Worm (Caenorhabditis elegans) whole organism, L2 larva: ENCODE data around the gene srj-4.
"Not testable (repeated sequence)": the region's sequence is repeated elsewhere in the genome, so short reads cannot be mapped to it uniquely, and the experiment has no call there.

Experiments
- R02D3.7 ChIP-seq: fragments of 150-350 bp; optimal IDR thresholded peaks from 2 replicates; lab custom pipeline; 2014; ENCODE audit warnings: missing biosample characterization, missing genetic modification characterization
- alr-1 ChIP-seq: fragments of 150-350 bp; optimal IDR thresholded peaks from 2 replicates; lab custom pipeline; 2014; ENCODE audit warnings: missing biosample characterization, missing genetic modification characterization
- blmp-1 ChIP-seq: sonication (generic microtip); optimal IDR thresholded peaks from 2 replicates; lab custom pipeline; 2017; ENCODE audit warnings: missing genetic modification characterization, mild to moderate bottlenecking, missing compliant biosample characterization, antibody characterized with exemption, moderate library complexity; ENCODE audit not compliant: insufficient read depth
- ceh-82 ChIP-seq: fragments of 150-350 bp; optimal IDR thresholded peaks from 2 replicates; lab custom pipeline; 2014; ENCODE audit warnings: missing biosample characterization, missing genetic modification characterization
- crh-2 ChIP-seq: sonication (generic microtip); optimal IDR thresholded peaks from 2 replicates; lab custom pipeline; 2017; ENCODE audit warnings: missing biosample characterization, missing genetic modification characterization
- dmd-4 ChIP-seq: sonication (generic microtip); optimal IDR thresholded peaks from 2 replicates; lab custom pipeline; 2017; ENCODE audit warnings: missing biosample characterization, missing genetic modification characterization
- egl-27 ChIP-seq: sonication (generic microtip); optimal IDR thresholded peaks from 3 replicates; lab custom pipeline; 2017; ENCODE audit warnings: missing biosample characterization, missing genetic modification reagents, missing genetic modification characterization
- elt-1 ChIP-seq: fragments of 150-350 bp; optimal IDR thresholded peaks from 2 replicates; lab custom pipeline; 2014; ENCODE audit warnings: missing biosample characterization, missing genetic modification characterization
- elt-3 ChIP-seq: sonication (generic microtip); optimal IDR thresholded peaks from 2 replicates; lab custom pipeline; 2017; ENCODE audit warnings: missing biosample characterization, missing genetic modification characterization
- fos-1 ChIP-seq: fragments of 150-350 bp; optimal IDR thresholded peaks from 2 replicates; lab custom pipeline; 2014; ENCODE audit warnings: missing biosample characterization, missing genetic modification characterization
- lin-11 ChIP-seq: fragments of 150-350 bp; sonication (generic microtip); optimal IDR thresholded peaks from 2 replicates; lab custom pipeline; 2014; ENCODE audit warnings: missing biosample characterization, missing genetic modification characterization, inconsistent platforms, mixed read lengths
- lin-13 ChIP-seq: fragments of 150-350 bp; optimal IDR thresholded peaks from 2 replicates; lab custom pipeline; 2014; ENCODE audit warnings: missing biosample characterization, missing genetic modification reagents, missing genetic modification characterization
- lsy-2 ChIP-seq, 2 experiments: fragments of 150-350 bp in 1 of 2; sonication (generic microtip) in 1 of 2; optimal IDR thresholded peaks; 2 replicates each; lab custom pipeline; 2014 to 2017; ENCODE audit warnings: missing biosample characterization in 2 of 2, missing genetic modification characterization in 2 of 2
- mab-5 ChIP-seq: fragments of 150-350 bp; optimal IDR thresholded peaks from 2 replicates; lab custom pipeline; 2014; ENCODE audit warnings: missing biosample characterization, missing genetic modification characterization
- mdl-1 ChIP-seq, 2 experiments: fragments of 150-350 bp in 1 of 2; sonication (generic microtip) in 1 of 2; optimal IDR thresholded peaks; 2 replicates each; lab custom pipeline; 2017; ENCODE audit warnings: missing biosample characterization in 2 of 2, missing genetic modification characterization in 2 of 2
- nhr-10 ChIP-seq: sonication (generic microtip); optimal IDR thresholded peaks from 2 replicates; lab custom pipeline; 2017; ENCODE audit warnings: missing biosample characterization, missing genetic modification characterization
- nhr-12 ChIP-seq: fragments of 150-350 bp; optimal IDR thresholded peaks from 2 replicates; lab custom pipeline; 2014; ENCODE audit warnings: missing biosample characterization, missing genetic modification characterization
- nhr-129 ChIP-seq: fragments of 150-350 bp; optimal IDR thresholded peaks from 2 replicates; lab custom pipeline; 2014; ENCODE audit warnings: missing biosample characterization, missing genetic modification characterization
- nhr-25 ChIP-seq: fragments of 150-350 bp; sonication (generic microtip); optimal IDR thresholded peaks from 3 replicates; lab custom pipeline; 2014; ENCODE audit warnings: missing biosample characterization, missing genetic modification characterization
- nhr-77 ChIP-seq: fragments of 150-350 bp; optimal IDR thresholded peaks from 2 replicates; lab custom pipeline; 2014; ENCODE audit warnings: missing biosample characterization, missing genetic modification characterization
- peb-1 ChIP-seq: fragments of 150-350 bp; optimal IDR thresholded peaks from 2 replicates; lab custom pipeline; 2014; ENCODE audit warnings: missing biosample characterization, missing genetic modification characterization
- skn-1 ChIP-seq: sonication (generic microtip); optimal IDR thresholded peaks from 2 replicates; lab custom pipeline; 2017; ENCODE audit warnings: missing biosample characterization, missing genetic modification characterization
- sma-3 ChIP-seq: sonication (generic microtip); optimal IDR thresholded peaks from 2 replicates; lab custom pipeline; 2016; ENCODE audit warnings: missing genetic modification reagents, missing genetic modification characterization, missing compliant biosample characterization
- sma-9 ChIP-seq, 2 experiments: fragments of 150-350 bp in 1 of 2; sonication (generic microtip) in 1 of 2; optimal IDR thresholded peaks; 2 replicates each; lab custom pipeline; 2014 to 2016; ENCODE audit warnings: missing genetic modification characterization in 2 of 2, mild to moderate bottlenecking in 1 of 2, missing biosample characterization in 1 of 2, missing compliant biosample characterization in 1 of 2, missing genetic modification reagents in 1 of 2, moderate library complexity in 1 of 2
- snpc-4 ChIP-seq: fragments of 150-350 bp; optimal IDR thresholded peaks from 2 replicates; lab custom pipeline; 2014; ENCODE audit warnings: missing biosample characterization, missing genetic modification characterization
- unc-39 ChIP-seq: fragments of 150-350 bp; optimal IDR thresholded peaks from 2 replicates; lab custom pipeline; 2014; ENCODE audit warnings: missing biosample characterization, missing genetic modification characterization
- unc-55 ChIP-seq: fragments of 150-350 bp; sonication (generic microtip); optimal IDR thresholded peaks from 3 replicates; lab custom pipeline; 2014; ENCODE audit warnings: missing biosample characterization, missing genetic modification reagents, missing genetic modification characterization
- unc-62 ChIP-seq: fragments of 150-350 bp; optimal IDR thresholded peaks from 2 replicates; lab custom pipeline; 2014; ENCODE audit warnings: missing biosample characterization, missing genetic modification reagents, missing genetic modification characterization
- zag-1 ChIP-seq: fragments of 150-350 bp; optimal IDR thresholded peaks from 2 replicates; lab custom pipeline; 2014; ENCODE audit warnings: missing biosample characterization, missing genetic modification characterization
- ztf-4 ChIP-seq: fragments of 150-350 bp; optimal IDR thresholded peaks from 2 replicates; lab custom pipeline; 2014; ENCODE audit warnings: missing biosample characterization, missing genetic modification characterization

srj-4 gene

ce11 chrV:12120381-12120780, 42.6 kb upstream of the srj-4 start, which contains the start of gene C13C4.7:
C13C4.7 (minus strand) TSS chrV:12120481.
- TF ChIP-seq crh-2 (tag; lab: Kevin White, UChicago) (no peak), nhr-77 (tag; lab: Kevin White, UChicago) (no peak), nhr-12 (no peak), snpc-4 (no peak), ceh-82 (no peak)

DNA sequence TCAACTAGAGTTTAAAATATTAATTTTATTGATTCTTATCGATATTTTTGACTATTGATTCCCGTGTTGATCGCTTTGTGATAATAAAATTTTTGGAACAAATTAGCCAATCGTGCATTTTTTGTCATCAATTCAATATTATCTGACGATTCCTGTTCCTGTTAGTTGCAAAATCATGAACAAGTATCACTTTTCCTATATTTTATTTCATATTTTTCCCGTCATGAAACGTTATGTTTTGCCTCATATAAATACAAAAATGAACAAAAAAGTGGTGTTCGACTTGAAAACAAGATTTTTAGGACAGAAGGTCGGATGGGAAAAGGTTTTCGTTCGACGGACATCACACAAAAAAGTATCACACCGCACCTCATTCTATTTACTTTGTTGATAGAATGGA, 41.7 kb upstream of the srj-4 start, which contains the start of gene C13C4.6:
C13C4.6 (plus strand) TSS at position 301 of the 400 bp plus-strand sequence.
- no peak for TF ChIP-seq sma-3 (GFP tag; lab: Kevin White, UChicago)
- TF ChIP-seq alr-1 (tag; lab: Kevin White, UChicago), result no peak
- no peak for TF ChIP-seq zag-1 (tag; lab: Kevin White, UChicago)
- no peak for TF ChIP-seq mdl-1 (tag; optimal IDR thresholded peaks at IDR 0.05; lab: Kevin White, UChicago)
- no peak for TF ChIP-seq unc-39 (tag; lab: Kevin White, UChicago)
- no peak for TF ChIP-seq nhr-10 (tag; lab: Kevin White, UChicago)
- no peak for TF ChIP-seq unc-55
- TF ChIP-seq elt-1 (tag; lab: Kevin White, UChicago), result no peak
- no peak for TF ChIP-seq egl-27

- not testable (repeated sequence) for TF ChIP-seq blmp-1 (tag; lab: Kevin White, UChicago); alr-1 (tag; lab: Kevin White, UChicago); ceh-82
Measured at ce11 chrV:12130688-12131087, 32.3 kb upstream of the srj-4 start, which contains the start of gene C27A7.6. C27A7.6 (minus strand) TSS chrV:12130788.

ce11 chrV:12131157-12131556, 31.8 kb upstream of the srj-4 start, which contains the start of gene enpp-1:
enpp-1 (plus strand) TSS chrV:12131457.
- not testable (repeated sequence) for TF ChIP-seq ztf-4 (tag; lab: Kevin White, UChicago); dmd-4 (tag; lab: Kevin White, UChicago); egl-27

DNA sequence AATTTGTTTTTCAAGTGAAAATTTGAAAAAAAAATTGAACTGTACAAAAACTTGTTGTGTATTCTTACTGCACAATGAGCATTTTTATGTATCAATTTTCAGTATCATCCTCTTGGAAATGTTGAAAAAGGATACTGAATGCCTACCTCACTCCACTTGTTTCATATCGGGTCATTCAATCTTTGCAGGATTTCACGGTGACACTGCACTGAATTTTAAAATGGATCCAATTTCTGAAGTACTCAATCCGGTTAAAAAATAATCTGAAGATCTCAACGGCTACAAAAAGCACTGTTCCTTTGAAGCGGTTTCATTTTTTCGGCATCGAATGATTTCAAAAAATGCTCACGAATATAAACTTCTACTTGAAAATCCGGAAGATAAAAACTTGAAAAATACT, 25.1 kb upstream of the srj-4 start:
- no peak for TF ChIP-seq nhr-10 (tag; lab: Kevin White, UChicago)
- no peak for TF ChIP-seq unc-39 (tag; lab: Kevin White, UChicago)
- no peak for TF ChIP-seq lin-13
- no peak for TF ChIP-seq nhr-129 (tag; lab: Kevin White, UChicago)
- TF ChIP-seq peb-1, result no peak
- no peak for TF ChIP-seq snpc-4
- no peak for TF ChIP-seq mab-5 (tag; lab: Kevin White, UChicago)
- TF ChIP-seq lsy-2 (tag; optimal IDR thresholded peaks at IDR 0.05; lab: Kevin White, UChicago), result no peak
- no peak for TF ChIP-seq lin-11 (tag; lab: Kevin White, UChicago)
- no peak for TF ChIP-seq unc-62 (GFP tag; lab: Kevin White, UChicago)

- no peak for TF ChIP-seq lsy-2 (tag; optimal IDR thresholded peaks at IDR 0.05; lab: Kevin White, UChicago)
- TF ChIP-seq crh-2 (tag; lab: Kevin White, UChicago), result no peak
- TF ChIP-seq lin-11 (tag; lab: Kevin White, UChicago), result no peak
- TF ChIP-seq nhr-12, result no peak
- TF ChIP-seq fos-1 (tag; lab: Kevin White, UChicago), result no peak
- TF ChIP-seq sma-9 (GFP tag; optimal IDR thresholded peaks at IDR 0.05; lab: Kevin White, UChicago), result no peak
- no peak for TF ChIP-seq sma-9 (tag; optimal IDR thresholded peaks at IDR 0.05; lab: Kevin White, UChicago)
- no peak for TF ChIP-seq skn-1 (tag; lab: Kevin White, UChicago)
- no peak for TF ChIP-seq R02D3.7 (tag; lab: Kevin White, UChicago)
- no peak for TF ChIP-seq unc-62 (GFP tag; lab: Kevin White, UChicago)
- TF ChIP-seq dmd-4 (tag; lab: Kevin White, UChicago), result no peak
- no peak for TF ChIP-seq elt-3
- TF ChIP-seq nhr-25 (tag; lab: Kevin White, UChicago), result no peak
Measured at ce11 chrV:12140625-12141024, 22.4 kb upstream of the srj-4 start, which contains the start of gene C27A7.3. C27A7.3 (plus strand) TSS chrV:12140925.
